Fruit fly (Drosophila melanogaster): ENCODE data around the gene CG13614.
A peak's percentile ranks its signal among the peaks of the same experiment; 100 is the strongest.

CG13614 gene

DNA sequence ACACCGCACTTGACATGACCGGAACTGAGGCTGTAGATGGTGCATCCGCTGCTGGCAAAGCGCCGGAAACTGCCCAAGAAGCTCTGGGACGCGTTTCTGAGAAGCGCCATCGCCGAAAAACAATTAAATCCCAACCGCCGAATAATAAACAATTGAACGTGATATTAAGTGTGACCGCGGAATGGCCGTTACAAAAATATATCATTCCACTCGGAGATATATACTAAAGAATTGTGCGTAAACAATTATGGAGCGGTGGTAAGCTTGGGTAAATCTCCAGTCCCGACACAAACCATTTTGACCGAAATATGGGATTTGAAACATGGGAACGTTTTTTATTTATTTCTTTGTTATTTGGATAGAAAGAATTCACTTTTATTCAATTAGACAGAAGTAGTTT lies 9.4 kb upstream of the CG13614 start, which contains the start of gene CG18528 (continued):
- TF ChIP-seq CG12659 (GFP tag; optimal IDR thresholded peaks at IDR 0.05): peak; percentile 39
- TF ChIP-seq CG15696 (tag; optimal IDR thresholded peaks at IDR 0.05): no peak
- no peak for TF ChIP-seq vnd (GFP tag; IDR thresholded peaks at IDR 0.05; ENCODE audit: partially characterized antibody)
- TF ChIP-seq ci (GFP tag; IDR thresholded peaks at IDR 0.05): peak; percentile 33; the same call in 1 of the 3 replicates
- peak; percentile 51 for TF ChIP-seq CG17802 (tag; optimal IDR thresholded peaks at IDR 0.05)
- TF ChIP-seq CTCF (GFP tag; optimal IDR thresholded peaks at IDR 0.05): peak; percentile 62
- TF ChIP-seq Hmx (GFP tag; optimal IDR thresholded peaks at IDR 0.05): no peak
- 0 out of 2 replicates have a peak, but pooled peaks have one; percentile 10 for TF ChIP-seq vvl (GFP tag; IDR thresholded peaks at IDR 0.05)
- 0 out of 2 replicates have a peak, but pooled peaks have one; percentile 39 for TF ChIP-seq bbx (GFP tag; IDR thresholded peaks at IDR 0.05; ENCODE audit: partially characterized antibody)
- peak; percentile 66 for TF ChIP-seq CG33213 (GFP tag; optimal IDR thresholded peaks at IDR 0.05)
- no peak for TF ChIP-seq klu (GFP tag; IDR thresholded peaks at IDR 0.05)
- TF ChIP-seq lmd (GFP tag; IDR thresholded peaks at IDR 0.05): no peak
- 0 out of 3 replicates have a peak, but pooled peaks have one; percentile 6 for TF ChIP-seq dysf (GFP tag; IDR thresholded peaks at IDR 0.05)
- peak; percentile 86 for TF ChIP-seq Med (GFP tag)
- TF ChIP-seq eyg (GFP tag; optimal IDR thresholded peaks at IDR 0.05): no peak
- TF ChIP-seq zen (tag; optimal IDR thresholded peaks at IDR 0.05): peak; percentile 71
- TF ChIP-seq CG8924 (tag; optimal IDR thresholded peaks at IDR 0.05): peak; percentile 24
- TF ChIP-seq Chrac-16 (GFP tag; optimal IDR thresholded peaks at IDR 0.05): no peak
- TF ChIP-seq Dll (GFP tag; IDR thresholded peaks at IDR 0.05; ENCODE audit: partially characterized antibody): peak; percentile 24; the same call in 1 of the 4 replicates
- peak; percentile 73 for TF ChIP-seq stwl (tag; optimal IDR thresholded peaks at IDR 0.05)
- no peak for TF ChIP-seq CG4282 (GFP tag; optimal IDR thresholded peaks at IDR 0.05)
- peak; percentile 82 for TF ChIP-seq Abd-B (GFP tag; optimal IDR thresholded peaks at IDR 0.05)
- TF ChIP-seq CG9437 (GFP tag; optimal IDR thresholded peaks at IDR 0.05): no peak
- TF ChIP-seq CG15011 (GFP tag; optimal IDR thresholded peaks at IDR 0.05): no peak
- TF ChIP-seq CG9876 (GFP tag; optimal IDR thresholded peaks at IDR 0.05): no peak
- TF ChIP-seq tio (GFP tag; optimal IDR thresholded peaks at IDR 0.05): no peak
- peak; percentile 53 for TF ChIP-seq Dip3 (GFP tag; optimal IDR thresholded peaks at IDR 0.05)
- no peak for TF ChIP-seq Dip2 (GFP tag; IDR thresholded peaks at IDR 0.05)
- peak; percentile 96 for TF ChIP-seq gfzf (GFP tag; optimal IDR thresholded peaks at IDR 0.05)
- TF ChIP-seq dmrt11E (tag; optimal IDR thresholded peaks at IDR 0.05): no peak
- TF ChIP-seq MBD-R2 (GFP tag; IDR thresholded peaks at IDR 0.05): peak; percentile 80
- no peak for TF ChIP-seq grau (tag; optimal IDR thresholded peaks at IDR 0.05)
- no peak for TF ChIP-seq crc (GFP tag; optimal IDR thresholded peaks at IDR 0.05)
- TF ChIP-seq nmo (GFP tag; optimal IDR thresholded peaks at IDR 0.05): peak; percentile 43
- TF ChIP-seq ind (GFP tag; optimal IDR thresholded peaks at IDR 0.05): no peak
- TF ChIP-seq CG17186 (GFP tag; optimal IDR thresholded peaks at IDR 0.05): peak; percentile 28
- peak; percentile 15; the same call in 1 of the 3 replicates for TF ChIP-seq knrl (GFP tag; IDR thresholded peaks at IDR 0.05; ENCODE audit: partially characterized antibody)
- no peak for TF ChIP-seq ssp (GFP tag; IDR thresholded peaks at IDR 0.05)
- TF ChIP-seq CoRest (tag; optimal IDR thresholded peaks at IDR 0.05): peak; percentile 64
- no peak for TF ChIP-seq pfk (GFP tag; optimal IDR thresholded peaks at IDR 0.05)
- peak; percentile 97 for TF ChIP-seq Myb (GFP tag; optimal IDR thresholded peaks at IDR 0.05)
- TF ChIP-seq Sin3A (optimal IDR thresholded peaks at IDR 0.05): peak; percentile 29
- TF ChIP-seq sens (GFP tag): peak; percentile 73
- TF ChIP-seq CG4360 (GFP tag; IDR thresholded peaks at IDR 0.05): peak; percentile 12; the same call in 1 of the 2 replicates
- TF ChIP-seq CG9797 (GFP tag; optimal IDR thresholded peaks at IDR 0.05): peak; percentile 82
- TF ChIP-seq pho (GFP tag; optimal IDR thresholded peaks at IDR 0.05): peak; percentile 6
- TF ChIP-seq HmgD (GFP tag; optimal IDR thresholded peaks at IDR 0.05): peak; percentile 50
- TF ChIP-seq CG12391 (tag; optimal IDR thresholded peaks at IDR 0.05): peak; percentile 6
- TF ChIP-seq dan (GFP tag; IDR thresholded peaks at IDR 0.05): no peak
- peak; percentile 68 for TF ChIP-seq E2f2 (GFP tag; IDR thresholded peaks at IDR 0.05)

Measured in whole organism, embryonic.